Worm (Caenorhabditis elegans) whole organism, L4 larva: ENCODE results near the gene npp-24.

Experiments
- D1046.2 ChIP-seq: fragments of 200-800 bp; sonication (Bioruptor generic); IDR thresholded peaks from 2 replicates; pipeline ENCODE4 v1.3.6; 2022; ENCODE audit warnings: missing genetic modification characterization, missing compliant biosample characterization
- F10B5.3 ChIP-seq: sonication (generic microtip); optimal IDR thresholded peaks from 2 replicates; lab custom pipeline; 2016; ENCODE audit warnings: mild to moderate bottlenecking, missing genetic modification characterization, missing compliant biosample characterization
- F37D6.2 ChIP-seq: sonication (generic microtip); optimal IDR thresholded peaks from 2 replicates; lab custom pipeline; 2016; ENCODE audit warnings: mild to moderate bottlenecking, missing genetic modification characterization, missing compliant biosample characterization
- F44E2.7 ChIP-seq: fragments of 200-800 bp; sonication (Bioruptor generic); IDR thresholded peaks from 2 replicates; pipeline ENCODE4 v2.1.2; 2022; ENCODE audit warnings: missing genetic modification characterization, missing compliant biosample characterization
- F49E8.2 ChIP-seq: sonication (generic microtip); optimal IDR thresholded peaks from 2 replicates; lab custom pipeline; 2016; ENCODE audit warnings: missing compliant biosample characterization, mild to moderate bottlenecking, missing genetic modification characterization, borderline replicate concordance
- R02D3.7 ChIP-seq: fragments of 150-350 bp; sonication (generic microtip); optimal IDR thresholded peaks from 3 replicates; lab custom pipeline; 2014; ENCODE audit warnings: missing biosample characterization, missing genetic modification characterization
- T20F7.1 ChIP-seq: fragments of 200-800 bp; sonication (Bioruptor generic); optimal IDR thresholded peaks from 2 replicates; lab custom pipeline; 2018; ENCODE audit warnings: mild to moderate bottlenecking, missing genetic modification characterization, missing compliant biosample characterization
- T26A8.4 ChIP-seq: fragments of 200-800 bp; sonication (Bioruptor generic); IDR thresholded peaks from 2 replicates; pipeline ENCODE4 v1.3.6; 2022; ENCODE audit warnings: missing genetic modification characterization, missing compliant biosample characterization
- ZK337.2 ChIP-seq: fragments of 200-800 bp; sonication (Bioruptor generic); IDR thresholded peaks from 2 replicates; pipeline ENCODE4 v1.3.6; 2022; ENCODE audit warnings: missing genetic modification reagents, missing genetic modification characterization, missing compliant biosample characterization
- ZK546.5 ChIP-seq, 2 experiments: sonication (generic microtip); optimal IDR thresholded peaks; 2 replicates each; lab custom pipeline; 2017; ENCODE audit warnings: missing biosample characterization in 2 of 2, missing genetic modification characterization in 2 of 2
- aha-1 ChIP-seq: fragments of 150-350 bp; peaks from one replicate; lab custom pipeline; 2014; ENCODE audit warnings: missing biosample characterization, missing genetic modification characterization
- ama-1 ChIP-seq: fragments of 150-350 bp; optimal IDR thresholded peaks from 2 replicates; lab custom pipeline; 2014; ENCODE audit warnings: inconsistent platforms, mixed read lengths
- attf-4 ChIP-seq: sonication (generic microtip); optimal IDR thresholded peaks from 3 replicates; lab custom pipeline; 2017; ENCODE audit warnings: missing biosample characterization, missing genetic modification characterization
- ceh-20 ChIP-seq: fragments of 200-800 bp; sonication (Bioruptor generic); IDR thresholded peaks from 2 replicates; pipeline ENCODE4 v1.3.6; 2022; ENCODE audit warnings: missing genetic modification reagents, missing genetic modification characterization, missing compliant biosample characterization
- ceh-32 ChIP-seq: sonication (generic microtip); optimal IDR thresholded peaks from 2 replicates; lab custom pipeline; 2016; ENCODE audit warnings: mild to moderate bottlenecking, missing genetic modification characterization, missing compliant biosample characterization; ENCODE audit not compliant: poor library complexity
- ceh-44 ChIP-seq: fragments of 200-800 bp; sonication (Bioruptor generic); IDR thresholded peaks from 2 replicates; pipeline ENCODE4 v1.3.6; 2022; ENCODE audit warnings: missing genetic modification reagents, missing genetic modification characterization, missing compliant biosample characterization
- ceh-62 ChIP-seq: sonication (generic microtip); optimal IDR thresholded peaks from 2 replicates; lab custom pipeline; 2017; ENCODE audit warnings: missing biosample characterization, missing genetic modification characterization
- ceh-82 ChIP-seq: sonication (generic microtip); optimal IDR thresholded peaks from 2 replicates; lab custom pipeline; 2017; ENCODE audit warnings: missing biosample characterization, missing genetic modification characterization
- dmd-6 ChIP-seq: fragments of 200-800 bp; sonication (Bioruptor generic); IDR thresholded peaks from 2 replicates; pipeline ENCODE4 v1.3.6; 2022; ENCODE audit warnings: missing genetic modification reagents, missing genetic modification characterization, missing compliant biosample characterization
- dmd-9 ChIP-seq: fragments of 200-800 bp; sonication (Bioruptor generic); IDR thresholded peaks from 2 replicates; pipeline ENCODE4 v1.3.6; 2022; ENCODE audit warnings: missing genetic modification reagents, missing genetic modification characterization, missing compliant biosample characterization
- dpl-1 ChIP-seq: fragments of 150-350 bp; optimal IDR thresholded peaks from 2 replicates; lab custom pipeline; 2014; ENCODE audit warnings: missing biosample characterization, missing genetic modification reagents, missing genetic modification characterization
- dve-1 ChIP-seq: sonication (generic microtip); optimal IDR thresholded peaks from 2 replicates; lab custom pipeline; 2017; ENCODE audit warnings: antibody characterized with exemption, mild to moderate bottlenecking, missing genetic modification characterization, missing compliant biosample characterization; ENCODE audit not compliant: insufficient read depth
- egl-27 ChIP-seq: sonication (generic microtip); optimal IDR thresholded peaks from 3 replicates; lab custom pipeline; 2017; ENCODE audit warnings: missing biosample characterization, missing genetic modification reagents, missing genetic modification characterization
- gei-8 ChIP-seq: fragments of 200-800 bp; sonication (Bioruptor generic); optimal IDR thresholded peaks from 2 replicates; lab custom pipeline; 2018; ENCODE audit warnings: mild to moderate bottlenecking, missing genetic modification characterization, missing compliant biosample characterization
- hlh-11 ChIP-seq: fragments of 200-800 bp; sonication (Bioruptor generic); optimal IDR thresholded peaks from 2 replicates; lab custom pipeline; 2018; ENCODE audit warnings: mild to moderate bottlenecking, missing genetic modification characterization, missing compliant biosample characterization
- hmg-1.1 ChIP-seq: fragments of 200-800 bp; sonication (Bioruptor generic); IDR thresholded peaks from 2 replicates; pipeline ENCODE4 v1.3.6; 2022; ENCODE audit warnings: missing genetic modification reagents, missing genetic modification characterization, missing compliant biosample characterization
- lin-15B ChIP-seq: fragments of 150-350 bp; sonication (generic microtip); optimal IDR thresholded peaks from 3 replicates; lab custom pipeline; 2014; ENCODE audit warnings: missing biosample characterization, missing genetic modification characterization
- lin-39 ChIP-seq: fragments of 150-350 bp; optimal IDR thresholded peaks from 2 replicates; lab custom pipeline; 2014; ENCODE audit warnings: missing biosample characterization, missing genetic modification reagents, missing genetic modification characterization
- lir-3 ChIP-seq: sonication (generic microtip); optimal IDR thresholded peaks from 2 replicates; lab custom pipeline; 2016; ENCODE audit warnings: mild to moderate bottlenecking, missing genetic modification characterization, missing compliant biosample characterization
- madf-9 ChIP-seq: fragments of 200-800 bp; sonication (Bioruptor generic); conservative IDR thresholded peaks from 2 replicates; pipeline ENCODE4 v1.3.6; 2022; ENCODE audit warnings: missing genetic modification reagents, missing genetic modification characterization, missing compliant biosample characterization
- mdl-1 ChIP-seq, 2 experiments: fragments of 150-350 bp in 1 of 2; sonication (generic microtip) in 1 of 2; optimal IDR thresholded peaks; 2 replicates each; lab custom pipeline; 2014 to 2017; ENCODE audit warnings: missing biosample characterization in 2 of 2, missing genetic modification characterization in 2 of 2
- mes-2 ChIP-seq: sonication (generic microtip); optimal IDR thresholded peaks from 2 replicates; lab custom pipeline; 2016; ENCODE audit warnings: missing genotype, mild to moderate bottlenecking, missing genetic modification characterization, missing compliant biosample characterization; ENCODE audit not compliant: poor library complexity, severe bottlenecking
- mxl-3 ChIP-seq: fragments of 200-800 bp; sonication (Bioruptor generic); optimal IDR thresholded peaks from 2 replicates; lab custom pipeline; 2018; ENCODE audit warnings: mild to moderate bottlenecking, missing genetic modification characterization, missing compliant biosample characterization
- nhr-11 ChIP-seq: fragments of 150-350 bp; optimal IDR thresholded peaks from 2 replicates; lab custom pipeline; 2014; ENCODE audit warnings: missing biosample characterization, missing genetic modification characterization
- nhr-42 ChIP-seq: fragments of 200-800 bp; sonication (Bioruptor generic); IDR thresholded peaks from 2 replicates; pipeline ENCODE4 v1.3.6; 2022; ENCODE audit warnings: missing genetic modification characterization, missing compliant biosample characterization
- nhr-76 ChIP-seq: fragments of 150-350 bp; optimal IDR thresholded peaks from 2 replicates; lab custom pipeline; 2014; ENCODE audit warnings: missing biosample characterization, missing genetic modification characterization
- nhr-77 ChIP-seq: fragments of 150-350 bp; optimal IDR thresholded peaks from 2 replicates; lab custom pipeline; 2014; ENCODE audit warnings: missing biosample characterization, missing genetic modification characterization
- php-3 ChIP-seq: fragments of 200-800 bp; sonication (Bioruptor generic); IDR thresholded peaks from 2 replicates; pipeline ENCODE4 v1.3.6; 2022; ENCODE audit warnings: missing genetic modification reagents, missing genetic modification characterization, missing compliant biosample characterization
- pqm-1 ChIP-seq: sonication (generic microtip); optimal IDR thresholded peaks from 2 replicates; lab custom pipeline; 2017; ENCODE audit warnings: missing biosample characterization, missing genetic modification characterization
- rbr-2 ChIP-seq: sonication (generic microtip); optimal IDR thresholded peaks from 2 replicates; lab custom pipeline; 2016; ENCODE audit warnings: missing genotype, missing genetic modification characterization, missing compliant biosample characterization
- saeg-2 ChIP-seq: fragments of 200-800 bp; sonication (Bioruptor generic); IDR thresholded peaks from 2 replicates; pipeline ENCODE4 v1.3.6; 2022; ENCODE audit warnings: missing genetic modification reagents, missing genetic modification characterization, missing compliant biosample characterization
- snpc-4 ChIP-seq: fragments of 150-350 bp; optimal IDR thresholded peaks from 2 replicates; lab custom pipeline; 2014; ENCODE audit warnings: missing biosample characterization, missing genetic modification characterization
- tag-97 ChIP-seq: fragments of 200-800 bp; sonication (Bioruptor generic); IDR thresholded peaks from 2 replicates; pipeline ENCODE4 v1.3.6; 2022; ENCODE audit warnings: missing genetic modification characterization, missing compliant biosample characterization
- unc-39 ChIP-seq: sonication (generic microtip); optimal IDR thresholded peaks from 2 replicates; lab custom pipeline; 2017; ENCODE audit warnings: missing biosample characterization, missing genetic modification characterization
- unc-62 ChIP-seq, 3 experiments: fragments of 150-350 bp in 1 of 3; sonication (generic microtip); optimal IDR thresholded peaks in 2 of 3; peaks in 1 of 3; 1 replicate in 1 of 3; 2 replicates in 2 of 3; lab custom pipeline; 2014 to 2017; ENCODE audit warnings: missing biosample characterization in 3 of 3, missing genetic modification characterization in 3 of 3, missing genetic modification reagents in 3 of 3, missing genotype in 1 of 3
- vab-7 ChIP-seq: fragments of 200-800 bp; sonication (Bioruptor generic); IDR thresholded peaks from 2 replicates; pipeline ENCODE4 v1.3.6; 2022; ENCODE audit warnings: missing genetic modification reagents, missing genetic modification characterization, missing compliant biosample characterization
- zfp-3 ChIP-seq: fragments of 200-800 bp; sonication (Bioruptor generic); conservative IDR thresholded peaks from 2 replicates; pipeline ENCODE4 v1.3.6; 2022; ENCODE audit warnings: missing genetic modification reagents, missing genetic modification characterization, missing compliant biosample characterization
- zip-11 ChIP-seq: fragments of 200-800 bp; sonication (Bioruptor generic); IDR thresholded peaks from 2 replicates; pipeline ENCODE4 v1.3.6; 2022; ENCODE audit warnings: missing genetic modification characterization, missing compliant biosample characterization
- ztf-11 ChIP-seq: fragments of 150-350 bp; optimal IDR thresholded peaks from 2 replicates; lab custom pipeline; 2014; ENCODE audit warnings: missing biosample characterization, missing genetic modification characterization
- ztf-7 ChIP-seq: fragments of 150-350 bp; optimal IDR thresholded peaks from 2 replicates; lab custom pipeline; 2014; ENCODE audit warnings: missing biosample characterization, missing genetic modification characterization

Gene npp-24

ce11 chrII:5543476-5544144, 37.9 kb downstream of the npp-24 start:
- TF ChIP-seq nhr-76 (tag; lab: Kevin White, UChicago) = peak; percentile 46
- TF ChIP-seq zfp-3 (GFP tag; lab: Robert Waterston, UW) = peak; percentile 94
- TF ChIP-seq T26A8.4 (GFP tag; lab: Robert Waterston, UW) = peak; percentile 99
- TF ChIP-seq ceh-62 = no peak
- TF ChIP-seq attf-4 = peak; percentile 63
- TF ChIP-seq madf-9 = peak; percentile 94
- TF ChIP-seq vab-7 (GFP tag; lab: Robert Waterston, UW) = peak; percentile 94
- TF ChIP-seq ztf-7 (tag; lab: Kevin White, UChicago) = peak; percentile 92
- TF ChIP-seq unc-62 (GFP tag; optimal IDR thresholded peaks at IDR 0.05 in 1 of 2; lab: Kevin White, UChicago) = peak in 1 of 2 experiments; percentile 100
- TF ChIP-seq unc-62 (tag; optimal IDR thresholded peaks at IDR 0.05; lab: Kevin White, UChicago) = peak; percentile 94
- peak; percentile 87 for TF ChIP-seq lir-3 (tag; lab: Kevin White, UChicago)
- TF ChIP-seq ztf-11 (tag; lab: Kevin White, UChicago) = peak; percentile 42
- peak; percentile 93 for TF ChIP-seq D1046.2
- TF ChIP-seq lin-15B (tag; lab: Kevin White, UChicago) = peak; percentile 65
- TF ChIP-seq rbr-2 (tag; lab: Kevin White, UChicago) = peak; percentile 98
- TF ChIP-seq ceh-20 (GFP tag; lab: Robert Waterston, UW) = peak; percentile 97
- peak; percentile 98 for TF ChIP-seq dmd-6 (GFP tag; lab: Robert Waterston, UW)
- peak; percentile 89 for TF ChIP-seq ceh-32 (tag; lab: Kevin White, UChicago)
- TF ChIP-seq dve-1 (tag; lab: Kevin White, UChicago) = peak; percentile 99
- TF ChIP-seq nhr-77 (tag; lab: Kevin White, UChicago) = peak; percentile 97
- TF ChIP-seq dpl-1 = peak; percentile 85
- peak; percentile 67 for TF ChIP-seq pqm-1 (tag; lab: Kevin White, UChicago)
- TF ChIP-seq ceh-82 (tag; lab: Kevin White, UChicago) = no peak
- TF ChIP-seq mdl-1 (tag; optimal IDR thresholded peaks at IDR 0.05; lab: Kevin White, UChicago) = peak; percentile 84 to 93
- TF ChIP-seq gei-8 (GFP tag; lab: Kevin White, UChicago) = peak; percentile 95
- no peak for TF ChIP-seq unc-39
- peak; percentile 100 for TF ChIP-seq ama-1 (lab: Kevin White, UChicago)
- peak; percentile 86 for TF ChIP-seq php-3 (GFP tag; lab: Robert Waterston, UW)
- TF ChIP-seq snpc-4 (tag; lab: Kevin White, UChicago) = peak; percentile 99
- TF ChIP-seq mxl-3 = peak; percentile 90
- TF ChIP-seq nhr-11 (tag; lab: Kevin White, UChicago) = peak; percentile 98
- peak; percentile 93 for TF ChIP-seq F10B5.3
- peak; percentile 88 for TF ChIP-seq ZK337.2
- TF ChIP-seq aha-1 (tag; lab: Kevin White, UChicago) = peak; percentile 100
- peak; percentile 99 for TF ChIP-seq hmg-1.1 (GFP tag; lab: Robert Waterston, UW)
- no peak for TF ChIP-seq egl-27
- peak; percentile 82 for TF ChIP-seq F49E8.2 (tag; lab: Kevin White, UChicago)
- peak; percentile 94 for TF ChIP-seq ceh-44 (GFP tag; lab: Robert Waterston, UW)
- peak; percentile 97 for TF ChIP-seq hlh-11 (tag; lab: Kevin White, UChicago)
- TF ChIP-seq saeg-2 (GFP tag; lab: Robert Waterston, UW) = peak; percentile 95
- 0 out of 2 replicates have a peak, but pooled peaks have one; percentile 69 for TF ChIP-seq F44E2.7
- peak; percentile 96 for TF ChIP-seq nhr-42 (GFP tag; lab: Robert Waterston, UW)
- peak; percentile 44 for TF ChIP-seq R02D3.7 (tag; lab: Kevin White, UChicago)
- TF ChIP-seq T20F7.1 (GFP tag; lab: Kevin White, UChicago) = peak; percentile 92
- TF ChIP-seq tag-97 (GFP tag; lab: Robert Waterston, UW) = peak; percentile 30; the same call in 1 of the 2 replicates
- TF ChIP-seq lin-39 = peak; percentile 66
- peak; percentile 96 for TF ChIP-seq F37D6.2 (tag; lab: Kevin White, UChicago)
- peak; percentile 44 to 74 for TF ChIP-seq ZK546.5 (tag; optimal IDR thresholded peaks at IDR 0.05; lab: Kevin White, UChicago)
- peak; percentile 97 for TF ChIP-seq mes-2 (tag; lab: Kevin White, UChicago)
- TF ChIP-seq dmd-9 = peak; percentile 98
- TF ChIP-seq zip-11 (GFP tag; lab: Robert Waterston, UW) = 0 out of 2 replicates have a peak, but pooled peaks have one; percentile 7
